Fruit fly (Drosophila melanogaster): ENCODE data around the gene Galphaf.

The Galphaf gene

DNA sequence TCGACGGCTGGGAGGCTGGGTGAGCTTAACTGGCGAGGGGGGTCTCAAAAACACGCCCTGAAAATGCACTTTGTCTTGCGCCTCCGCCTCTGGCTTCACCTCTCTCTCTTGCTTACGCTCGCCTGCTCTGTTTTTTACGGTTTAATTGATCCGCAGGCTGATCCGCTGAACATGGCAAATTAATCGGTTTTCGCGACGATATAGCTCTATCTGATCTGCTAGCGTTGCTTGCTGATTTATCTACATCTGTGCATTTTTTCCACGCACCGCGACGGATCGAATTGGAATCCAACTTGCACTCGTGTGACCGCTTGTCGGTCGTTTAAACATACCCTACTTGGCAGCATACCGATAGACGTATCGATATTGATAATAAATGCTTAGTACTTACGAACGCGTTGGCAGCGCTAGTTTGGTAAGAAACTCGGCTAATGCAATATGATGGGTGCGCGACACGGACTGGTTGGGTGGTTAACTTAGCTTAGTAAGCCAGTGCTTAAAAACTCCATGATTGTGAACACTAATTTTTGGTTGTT lies 20.1 kb downstream of the Galphaf start, which contains the start of gene Abl (continued):
- peak; percentile 64 for TF ChIP-seq CG16863 (GFP tag; optimal IDR thresholded peaks at IDR 0.05)
- TF ChIP-seq CG7839 (tag; optimal IDR thresholded peaks at IDR 0.05), result peak; percentile 41
- no peak for TF ChIP-seq CG11696 (GFP tag; IDR thresholded peaks at IDR 0.05)
- TF ChIP-seq fd3F (GFP tag; optimal IDR thresholded peaks at IDR 0.05), result peak; percentile 25
- no peak; the same call in none of the 2 replicates for TF ChIP-seq onecut (GFP tag; IDR thresholded peaks at IDR 0.05)
- peak; percentile 42 for TF ChIP-seq salm (tag; optimal IDR thresholded peaks at IDR 0.05)
- TF ChIP-seq gce (GFP tag; IDR thresholded peaks at IDR 0.05), result peak; percentile 31; the same call in 1 of the 3 replicates
- TF ChIP-seq btn (GFP tag; optimal IDR thresholded peaks at IDR 0.05), result peak; percentile 26
- TF ChIP-seq sd (tag; optimal IDR thresholded peaks at IDR 0.05), result peak; percentile 91
- peak; percentile 22 for TF ChIP-seq CG11398 (GFP tag; optimal IDR thresholded peaks at IDR 0.05)
- peak; percentile 53 for TF ChIP-seq CG10366 (GFP tag; IDR thresholded peaks at IDR 0.05)
- TF ChIP-seq luna (GFP tag; optimal IDR thresholded peaks at IDR 0.05), result peak; percentile 79
- TF ChIP-seq tgo (GFP tag; IDR thresholded peaks at IDR 0.05), result peak; percentile 39; the same call in 1 of the 3 replicates
- TF ChIP-seq CG11085 (GFP tag; IDR thresholded peaks at IDR 0.05), result 0 out of 2 replicates have a peak, but pooled peaks have one; percentile 33
- peak; percentile 80 for TF ChIP-seq phol (tag; optimal IDR thresholded peaks at IDR 0.05)
- TF ChIP-seq Fer2 (tag; optimal IDR thresholded peaks at IDR 0.05), result no peak
- TF ChIP-seq nmo (GFP tag; optimal IDR thresholded peaks at IDR 0.05), result peak; percentile 79
- TF ChIP-seq Ets65A (GFP tag), result peak; percentile 97
- no peak for TF ChIP-seq CG17385 (GFP tag; optimal IDR thresholded peaks at IDR 0.05)
- TF ChIP-seq odd (GFP tag; optimal IDR thresholded peaks at IDR 0.05), result no peak
- peak; percentile 98 for TF ChIP-seq Med (GFP tag)
- peak; percentile 93 for TF ChIP-seq Dref (GFP tag; IDR thresholded peaks at IDR 0.05)
- peak; percentile 91 for TF ChIP-seq MESR4 (GFP tag; optimal IDR thresholded peaks at IDR 0.05)
- TF ChIP-seq Rx (GFP tag; IDR thresholded peaks at IDR 0.05), result no peak
- TF ChIP-seq Hr78 (GFP tag; optimal IDR thresholded peaks at IDR 0.05), result no peak
- peak; percentile 61 for TF ChIP-seq CTCF (GFP tag; optimal IDR thresholded peaks at IDR 0.05)
- peak; percentile 78 for TF ChIP-seq CrebB (tag; optimal IDR thresholded peaks at IDR 0.05)
- peak; percentile 84 for TF ChIP-seq Mad (GFP tag; optimal IDR thresholded peaks at IDR 0.05)
- TF ChIP-seq CG30431 (GFP tag; optimal IDR thresholded peaks at IDR 0.05), result no peak
- no peak for TF ChIP-seq CG12236 (GFP tag; optimal IDR thresholded peaks at IDR 0.05)
- peak; percentile 82 for TF ChIP-seq bbx (GFP tag; IDR thresholded peaks at IDR 0.05; ENCODE audit: partially characterized antibody)
- TF ChIP-seq Fer1 (GFP tag; optimal IDR thresholded peaks at IDR 0.05), result peak; percentile 66
- TF ChIP-seq CG2129 (GFP tag; IDR thresholded peaks at IDR 0.05; ENCODE audit: partially characterized antibody), result peak; percentile 56
- TF ChIP-seq Nf-YB (GFP tag; optimal IDR thresholded peaks at IDR 0.05), result peak; percentile 26
- no peak for TF ChIP-seq CG18619 (GFP tag; optimal IDR thresholded peaks at IDR 0.05)
- peak; percentile 88 for TF ChIP-seq Sry-δ (GFP tag; optimal IDR thresholded peaks at IDR 0.05)
- TF ChIP-seq ind (GFP tag; optimal IDR thresholded peaks at IDR 0.05), result peak; percentile 50
- TF ChIP-seq sens (GFP tag), result peak; percentile 91
- peak; percentile 98 for TF ChIP-seq CG9797 (GFP tag; optimal IDR thresholded peaks at IDR 0.05)
- TF ChIP-seq stc (GFP tag; IDR thresholded peaks at IDR 0.05), result peak; percentile 32; the same call in 1 of the 2 replicates
- TF ChIP-seq ash1 (GFP tag; optimal IDR thresholded peaks at IDR 0.05), result peak; percentile 69
- TF ChIP-seq Dek (tag; optimal IDR thresholded peaks at IDR 0.05), result peak; percentile 69
- TF ChIP-seq CG30403 (GFP tag; optimal IDR thresholded peaks at IDR 0.05), result peak; percentile 73
- no peak for TF ChIP-seq Sox100B (GFP tag; optimal IDR thresholded peaks at IDR 0.05)
- peak; percentile 7 for TF ChIP-seq CG1233 (GFP tag; optimal IDR thresholded peaks at IDR 0.05)
- TF ChIP-seq CG11504 (tag; optimal IDR thresholded peaks at IDR 0.05), result peak; percentile 63
- TF ChIP-seq fd102C (GFP tag; optimal IDR thresholded peaks at IDR 0.05), result no peak
- peak; percentile 29 for TF ChIP-seq pb (GFP tag; optimal IDR thresholded peaks at IDR 0.05)
- TF ChIP-seq Dp (GFP tag; optimal IDR thresholded peaks at IDR 0.05), result peak; percentile 90
- peak; percentile 73; the same call in 1 of the 2 replicates for TF ChIP-seq inv (GFP tag; IDR thresholded peaks at IDR 0.05; ENCODE audit: partially characterized antibody)

Measured in whole organism, embryonic.